Fruit fly (Drosophila melanogaster): Measurements from ENCODE around the gene CG33689.

The CG33689 gene

DNA sequence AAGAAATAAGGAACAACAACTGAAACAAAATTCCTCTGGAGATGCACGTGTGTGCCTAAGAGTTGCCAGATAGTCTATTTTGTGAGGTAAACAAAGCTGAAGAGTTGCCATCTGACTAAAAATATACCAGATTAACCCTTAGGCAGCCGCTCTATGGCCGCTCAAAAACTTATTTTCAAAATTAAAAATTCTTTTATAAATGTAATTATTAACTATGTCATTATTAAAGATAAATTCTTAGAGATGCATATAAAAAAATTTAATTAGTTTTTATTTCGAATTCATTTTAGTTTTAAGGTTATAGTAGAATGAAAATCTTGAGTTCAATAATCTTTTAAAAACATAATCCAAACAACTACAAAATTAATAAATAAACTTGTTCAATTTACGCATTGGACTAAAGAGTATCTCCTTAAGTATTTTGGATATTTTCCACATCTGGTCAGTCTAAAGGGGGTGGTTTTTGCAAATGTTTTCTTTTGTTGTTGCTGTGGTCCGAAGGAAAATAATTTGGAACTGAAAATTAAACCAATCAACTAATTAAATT is 28.7 kb downstream of the CG33689 start, which contains the start of gene Tmx3 (continued):
- TF ChIP-seq disco-r (GFP tag; optimal IDR thresholded peaks at IDR 0.05) (peak; percentile 14), CG8388 (GFP tag; optimal IDR thresholded peaks at IDR 0.05) (peak; percentile 84), NfI (GFP tag; optimal IDR thresholded peaks at IDR 0.05) (peak; percentile 86), z (GFP tag; IDR thresholded peaks at IDR 0.05) (no peak), CG12744 (GFP tag; optimal IDR thresholded peaks at IDR 0.05) (peak; percentile 27), grau (tag; optimal IDR thresholded peaks at IDR 0.05) (peak; percentile 91), chif (GFP tag; optimal IDR thresholded peaks at IDR 0.05) (peak; percentile 42 to 45), Fer1 (GFP tag; optimal IDR thresholded peaks at IDR 0.05) (no peak), B-H2 (GFP tag; optimal IDR thresholded peaks at IDR 0.05) (no peak), gce (GFP tag; IDR thresholded peaks at IDR 0.05) (peak; percentile 76; the same call in 2 of the 3 replicates), esg (GFP tag; conservative IDR thresholded peaks at IDR 0.05) (peak; percentile 89), Sry-β (GFP tag; optimal IDR thresholded peaks at IDR 0.05) (no peak), CG4854 (GFP tag; optimal IDR thresholded peaks at IDR 0.05) (peak; percentile 50), CG13624 (GFP tag; optimal IDR thresholded peaks at IDR 0.05) (peak; percentile 56), Dfd (GFP tag; optimal IDR thresholded peaks at IDR 0.05) (no peak), CG6689 (GFP tag; IDR thresholded peaks at IDR 0.05) (peak; percentile 90), gro (GFP tag; optimal IDR thresholded peaks at IDR 0.05) (no peak), CG4617 (GFP tag; optimal IDR thresholded peaks at IDR 0.05; ENCODE audit: borderline replicate concordance) (peak; percentile 90), unpg (GFP tag; optimal IDR thresholded peaks at IDR 0.05) (no peak), CG14014 (GFP tag; IDR thresholded peaks at IDR 0.05) (peak; percentile 92), CG6813 (GFP tag; optimal IDR thresholded peaks at IDR 0.05) (peak; percentile 46), wor (GFP tag; IDR thresholded peaks at IDR 0.05) (peak; percentile 79), oc (tag; optimal IDR thresholded peaks at IDR 0.05) (peak; percentile 78), Lim3 (GFP tag; IDR thresholded peaks at IDR 0.05) (0 out of 2 replicates have a peak, but pooled peaks have one; percentile 32), pb (GFP tag; optimal IDR thresholded peaks at IDR 0.05) (no peak), grn (GFP tag; optimal IDR thresholded peaks at IDR 0.05) (no peak), CG10959 (GFP tag; IDR thresholded peaks at IDR 0.05) (peak; percentile 99), CG32532 (GFP tag; IDR thresholded peaks at IDR 0.05) (peak; percentile 96), CG13123 (GFP tag; optimal IDR thresholded peaks at IDR 0.05) (peak; percentile 79), PHDP (tag; optimal IDR thresholded peaks at IDR 0.05) (peak; percentile 91), H15 (GFP tag; IDR thresholded peaks at IDR 0.05) (peak; percentile 92), chinmo (GFP tag; IDR thresholded peaks at IDR 0.05; ENCODE audit: partially characterized antibody) (no peak), CG6791 (GFP tag; IDR thresholded peaks at IDR 0.05; ENCODE audit: partially characterized antibody) (no peak), CG11504 (tag; optimal IDR thresholded peaks at IDR 0.05) (peak; percentile 91), CG3281 (GFP tag; optimal IDR thresholded peaks at IDR 0.05) (peak; percentile 74), CG31365 (tag; optimal IDR thresholded peaks at IDR 0.05) (no peak), az2 (GFP tag; optimal IDR thresholded peaks at IDR 0.05) (peak; percentile 89), en (GFP tag; optimal IDR thresholded peaks at IDR 0.05) (no peak), CG4820 (GFP tag; optimal IDR thresholded peaks at IDR 0.05) (peak; percentile 87), ac (GFP tag; optimal IDR thresholded peaks at IDR 0.05) (no peak), Taf1 (GFP tag; IDR thresholded peaks at IDR 0.05) (peak; percentile 79), klu (GFP tag; IDR thresholded peaks at IDR 0.05) (no peak), HmgZ (tag; optimal IDR thresholded peaks at IDR 0.05) (peak; percentile 78), luna (GFP tag; optimal IDR thresholded peaks at IDR 0.05) (no peak), unc-4 (GFP tag; IDR thresholded peaks at IDR 0.05; ENCODE audit: partially characterized antibody) (no peak), CG13287 (GFP tag; IDR thresholded peaks at IDR 0.05; ENCODE audit: partially characterized antibody) (peak; percentile 17; the same call in 1 of the 2 replicates), nerfin-1 (tag; optimal IDR thresholded peaks at IDR 0.05) (peak; percentile 95), Elba2 (GFP tag; optimal IDR thresholded peaks at IDR 0.05) (peak; percentile 59), CG7372 (GFP tag; IDR thresholded peaks at IDR 0.05) (peak; percentile 88), aop (GFP tag; IDR thresholded peaks at IDR 0.05) (peak; percentile 85)
